Worm (Caenorhabditis elegans) whole organism, late embryonic: ENCODE results near the gene orc-3.

Experiments
- C08G9.2 ChIP-seq: sonication (generic microtip); optimal IDR thresholded peaks from 2 replicates; lab custom pipeline; 2016; ENCODE audit warnings: mild to moderate bottlenecking, missing genetic modification characterization, moderate library complexity, missing compliant biosample characterization
- K02D7.2 ChIP-seq: sonication (generic microtip); optimal IDR thresholded peaks from 2 replicates; lab custom pipeline; 2017; ENCODE audit warnings: mild to moderate bottlenecking, missing genetic modification characterization, missing compliant biosample characterization
- T23F11.4 ChIP-seq: fragments of 200-800 bp; sonication (Bioruptor generic); optimal IDR thresholded peaks from 2 replicates; lab custom pipeline; 2018; ENCODE audit warnings: mild to moderate bottlenecking, missing genetic modification characterization, missing compliant biosample characterization
- Y22D7AL.16 ChIP-seq: sonication (generic microtip); optimal IDR thresholded peaks from 2 replicates; lab custom pipeline; 2016; ENCODE audit warnings: missing genetic modification characterization, missing compliant biosample characterization
- ahr-1 ChIP-seq: sonication (generic microtip); optimal IDR thresholded peaks from 2 replicates; lab custom pipeline; 2016; ENCODE audit warnings: missing genetic modification characterization, missing compliant biosample characterization
- ceh-18 ChIP-seq: sonication (generic microtip); optimal IDR thresholded peaks from 2 replicates; lab custom pipeline; 2016; ENCODE audit warnings: missing genetic modification characterization, missing compliant biosample characterization
- ceh-22 ChIP-seq: sonication (generic microtip); optimal IDR thresholded peaks from 2 replicates; lab custom pipeline; 2017; ENCODE audit warnings: missing biosample characterization, missing genetic modification characterization
- ceh-24 ChIP-seq: sonication (generic microtip); optimal IDR thresholded peaks from 2 replicates; lab custom pipeline; 2016; ENCODE audit warnings: mild to moderate bottlenecking, missing genetic modification characterization, missing compliant biosample characterization
- ceh-30 ChIP-seq: fragments of 150-350 bp; optimal IDR thresholded peaks from 2 replicates; lab custom pipeline; 2014; ENCODE audit warnings: missing biosample characterization, missing genetic modification characterization
- che-1 ChIP-seq: sonication (generic microtip); optimal IDR thresholded peaks from 2 replicates; lab custom pipeline; 2016; ENCODE audit warnings: mild to moderate bottlenecking, missing genetic modification characterization, missing compliant biosample characterization
- elt-2 ChIP-seq: sonication (generic microtip); optimal IDR thresholded peaks from 2 replicates; lab custom pipeline; 2016; ENCODE audit warnings: missing genetic modification reagents, missing genetic modification characterization, missing compliant biosample characterization
- eyg-1 ChIP-seq: sonication (generic microtip); optimal IDR thresholded peaks from 2 replicates; lab custom pipeline; 2016; ENCODE audit warnings: missing genotype, missing genetic modification characterization, missing compliant biosample characterization
- fax-1 ChIP-seq: sonication (generic microtip); optimal IDR thresholded peaks from 2 replicates; lab custom pipeline; 2016; ENCODE audit warnings: missing genotype, missing genetic modification characterization, missing compliant biosample characterization
- gmeb-2 ChIP-seq: sonication (generic microtip); optimal IDR thresholded peaks from 2 replicates; lab custom pipeline; 2016; ENCODE audit warnings: missing genetic modification characterization, inconsistent platforms, missing compliant biosample characterization
- hlh-15 ChIP-seq: sonication (generic microtip); optimal IDR thresholded peaks from 2 replicates; lab custom pipeline; 2016; ENCODE audit warnings: missing genetic modification characterization, missing compliant biosample characterization
- hlh-30 ChIP-seq: sonication (generic microtip); optimal IDR thresholded peaks from 2 replicates; lab custom pipeline; 2017; ENCODE audit warnings: antibody characterized with exemption, missing genetic modification characterization, missing compliant biosample characterization; ENCODE audit not compliant: insufficient read depth
- lim-6 ChIP-seq: sonication (generic microtip); optimal IDR thresholded peaks from 2 replicates; lab custom pipeline; 2016; ENCODE audit warnings: missing genetic modification characterization, missing compliant biosample characterization
- lin-11 ChIP-seq: fragments of 200-800 bp; sonication (Bioruptor generic); optimal IDR thresholded peaks from 2 replicates; lab custom pipeline; 2018; ENCODE audit warnings: mild to moderate bottlenecking, missing genetic modification characterization, missing compliant biosample characterization
- mec-3 ChIP-seq: sonication (generic microtip); optimal IDR thresholded peaks from 2 replicates; lab custom pipeline; 2016; ENCODE audit warnings: borderline replicate concordance, missing genetic modification characterization, missing compliant biosample characterization
- nfya-1 ChIP-seq: sonication (generic microtip); optimal IDR thresholded peaks from 2 replicates; lab custom pipeline; 2017; ENCODE audit warnings: missing genetic modification characterization, mild to moderate bottlenecking, missing compliant biosample characterization, antibody characterized with exemption, moderate library complexity
- nhr-232 ChIP-seq: sonication (generic microtip); optimal IDR thresholded peaks from 2 replicates; lab custom pipeline; 2016; ENCODE audit warnings: missing genetic modification characterization, missing compliant biosample characterization
- odd-2 ChIP-seq: sonication (generic microtip); optimal IDR thresholded peaks from 2 replicates; lab custom pipeline; 2017; ENCODE audit warnings: antibody characterized with exemption, mild to moderate bottlenecking, missing genetic modification characterization, missing compliant biosample characterization
- pax-1 ChIP-seq: fragments of 150-350 bp; optimal IDR thresholded peaks from 2 replicates; lab custom pipeline; 2014; ENCODE audit warnings: missing biosample characterization, missing genetic modification characterization
- pha-2 ChIP-seq: sonication (generic microtip); optimal IDR thresholded peaks from 2 replicates; lab custom pipeline; 2017; ENCODE audit warnings: mild to moderate bottlenecking, missing genetic modification characterization, missing compliant biosample characterization
- pha-4 ChIP-seq: fragments of 150-350 bp; optimal IDR thresholded peaks from 2 replicates; lab custom pipeline; 2018; ENCODE audit warnings: missing biosample characterization, missing genetic modification reagents, missing genetic modification characterization
- ref-2 ChIP-seq: sonication (generic microtip); optimal IDR thresholded peaks from 2 replicates; lab custom pipeline; 2016; ENCODE audit warnings: missing genetic modification characterization, missing compliant biosample characterization
- sox-2 ChIP-seq: fragments of 200-800 bp; sonication (Bioruptor generic); IDR thresholded peaks from 2 replicates; pipeline ENCODE4 v1.3.6; 2022; ENCODE audit warnings: missing genetic modification reagents, missing genetic modification characterization, missing compliant biosample characterization
- tbx-7 ChIP-seq: sonication (generic microtip); optimal IDR thresholded peaks from 2 replicates; lab custom pipeline; 2016; ENCODE audit warnings: missing genotype, missing genetic modification characterization, missing compliant biosample characterization
- unc-3 ChIP-seq, 2 experiments: fragments of 200-800 bp in 1 of 2; sonication (Bioruptor generic) in 1 of 2; sonication (generic microtip) in 1 of 2; conservative IDR thresholded peaks in 1 of 2; optimal IDR thresholded peaks in 1 of 2; 2 replicates each; pipeline versions ENCODE4 v1.3.6 to Lab custom; 2016 to 2022; ENCODE audit warnings: missing compliant biosample characterization in 2 of 2, missing genetic modification characterization in 2 of 2, missing genetic modification reagents in 1 of 2
- ztf-16 ChIP-seq: sonication (generic microtip); optimal IDR thresholded peaks from 2 replicates; lab custom pipeline; 2017; ENCODE audit warnings: missing genetic modification characterization, missing compliant biosample characterization

orc-3 gene

ce11 chrIII:1176080-1176608, 31.8 kb upstream of the orc-3 start, which contains the start of gene eak-3:
eak-3 (minus strand) TSS chrIII:1176558.
- TF ChIP-seq ceh-18 (tag; lab: Kevin White, UChicago), result no peak
- TF ChIP-seq ztf-16 (tag; lab: Kevin White, UChicago), result no peak
- TF ChIP-seq T23F11.4 (GFP tag; lab: Kevin White, UChicago), result no peak
- no peak for TF ChIP-seq hlh-30 (tag; lab: Kevin White, UChicago)
- TF ChIP-seq lin-11 (tag; lab: Kevin White, UChicago), result no peak
- TF ChIP-seq odd-2 (tag; lab: Kevin White, UChicago), result no peak
- no peak for TF ChIP-seq mec-3 (tag; lab: Kevin White, UChicago)
- no peak for TF ChIP-seq lim-6 (tag; lab: Kevin White, UChicago)

- TF ChIP-seq eyg-1 (tag; lab: Kevin White, UChicago), result no peak
- no peak for TF ChIP-seq elt-2 (tag; lab: Kevin White, UChicago)
- TF ChIP-seq gmeb-2 (tag; lab: Kevin White, UChicago), result no peak
- no peak for TF ChIP-seq sox-2 (GFP tag; lab: Robert Waterston, UW)
- TF ChIP-seq C08G9.2 (tag; lab: Kevin White, UChicago), result no peak
- TF ChIP-seq mec-3 (tag; lab: Kevin White, UChicago), result no peak
- TF ChIP-seq nhr-232 (tag; lab: Kevin White, UChicago), result no peak
- no peak for TF ChIP-seq pax-1 (tag; lab: Kevin White, UChicago)
- TF ChIP-seq lin-11 (tag; lab: Kevin White, UChicago), result no peak
- TF ChIP-seq tbx-7 (tag; lab: Kevin White, UChicago), result no peak
These were observed 28.9 kb upstream of the orc-3 start for ce11 chrIII:1179006-1179405.

- TF ChIP-seq ztf-16 (tag; lab: Kevin White, UChicago) (no peak), gmeb-2 (tag; lab: Kevin White, UChicago) (no peak), pha-4 (no peak), K02D7.2 (tag; lab: Kevin White, UChicago) (no peak), Y22D7AL.16 (tag; lab: Kevin White, UChicago) (no peak), T23F11.4 (GFP tag; lab: Kevin White, UChicago) (no peak), che-1 (no peak)
- TF ChIP-seq, all 69 proteins: peak for 0
These were observed 26.2 kb upstream of the orc-3 start, which contains the start of gene nspg-8 for ce11 chrIII:1181756-1182155. nspg-8 (plus strand) TSS chrIII:1182056.

- TF ChIP-seq ceh-30 (tag; lab: Kevin White, UChicago) (no peak), fax-1 (tag; lab: Kevin White, UChicago) (no peak)
These were observed 14.5 kb upstream of the orc-3 start, which contains the start of gene Y119D3B.14 for ce11 chrIII:1193326-1193862. Y119D3B.14 (minus strand) TSS chrIII:1193812.

ce11 chrIII:1196192-1196591, 11.7 kb upstream of the orc-3 start, which contains the start of gene dss-1:
dss-1 (minus strand) TSS chrIII:1196292.
- no peak for TF ChIP-seq unc-3 (GFP tag; conservative IDR thresholded peaks at IDR 0.05; lab: Robert Waterston, UW)
- TF ChIP-seq unc-3 (tag; optimal IDR thresholded peaks at IDR 0.05; lab: Kevin White, UChicago), result no peak
- TF ChIP-seq ceh-24 (tag; lab: Kevin White, UChicago), result no peak
- TF ChIP-seq ztf-16 (tag; lab: Kevin White, UChicago), result no peak
- no peak for TF ChIP-seq pha-2 (tag; lab: Kevin White, UChicago)
- TF ChIP-seq nfya-1 (tag; lab: Kevin White, UChicago), result no peak
- no peak for TF ChIP-seq ref-2 (tag; lab: Kevin White, UChicago)
- TF ChIP-seq sox-2 (GFP tag; lab: Robert Waterston, UW), result no peak
- TF ChIP-seq ahr-1 (tag; lab: Kevin White, UChicago), result no peak
- TF ChIP-seq gmeb-2 (tag; lab: Kevin White, UChicago), result no peak
- no peak for TF ChIP-seq tbx-7 (tag; lab: Kevin White, UChicago)
- TF ChIP-seq ceh-22, result no peak
- TF ChIP-seq hlh-15 (tag; lab: Kevin White, UChicago), result no peak
